Worm (Caenorhabditis elegans): ENCODE data around the gene gadr-4.
A peak's percentile ranks its signal among the peaks of the same experiment; 100 is the strongest.

DNA sequence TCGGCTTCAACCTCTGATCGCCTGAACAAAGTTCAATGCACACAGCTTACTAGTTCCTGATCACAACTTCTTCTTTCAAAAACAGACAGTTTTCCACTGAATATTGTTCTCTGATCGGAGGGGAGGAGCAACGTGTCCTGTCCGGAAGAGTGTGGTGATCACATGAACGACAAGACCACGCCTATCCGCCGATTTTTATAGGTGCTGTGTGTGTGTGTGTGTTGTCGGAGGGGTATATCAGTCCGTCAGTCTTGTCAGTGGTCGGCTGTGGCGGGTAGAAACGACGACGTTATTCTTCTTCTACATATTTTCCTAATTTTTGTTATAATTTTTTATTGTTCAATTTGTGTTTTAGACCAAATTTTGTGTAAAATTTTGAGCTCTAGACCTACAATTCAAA lies 28.4 kb upstream of the gadr-4 start:
- TF ChIP-seq mdl-1 (tag; optimal IDR thresholded peaks at IDR 0.05) = peak in 1 of 2 experiments; percentile 69
- TF ChIP-seq lsy-2 (tag; optimal IDR thresholded peaks at IDR 0.05) = no peak
- no peak for TF ChIP-seq lin-13 (GFP tag; optimal IDR thresholded peaks at IDR 0.05)
- peak; percentile 67 for TF ChIP-seq nhr-85 (tag)

All from whole organism, L1 larva.